Worm (Caenorhabditis elegans): ENCODE results near the gene srt-39.

The srt-39 gene

ce11 chrV:12462908-12463307, 21.8 kb upstream of the srt-39 start, which contains the start of gene egl-10:
Gene egl-10, minus strand, starts transcription at chrV:12463008.
- TF ChIP-seq mdt-29 (GFP tag; IDR thresholded peaks at IDR 0.05) = no peak
- TF ChIP-seq lin-39 (tag; optimal IDR thresholded peaks at IDR 0.05) = no peak
- TF ChIP-seq nhr-28 (tag; optimal IDR thresholded peaks at IDR 0.05) = no peak
- TF ChIP-seq dmd-9 (GFP tag; IDR thresholded peaks at IDR 0.05) = no peak
- no peak for TF ChIP-seq nhr-48 (tag; optimal IDR thresholded peaks at IDR 0.05)
- TF ChIP-seq jun-1 (tag; optimal IDR thresholded peaks at IDR 0.05) = no peak
- no peak for TF ChIP-seq ZK546.5 (tag; optimal IDR thresholded peaks at IDR 0.05)
- no peak for TF ChIP-seq mep-1 (tag; optimal IDR thresholded peaks at IDR 0.05)
- TF ChIP-seq nhr-102 (tag; optimal IDR thresholded peaks at IDR 0.05) = no peak
- TF ChIP-seq nhr-25 (tag; optimal IDR thresholded peaks at IDR 0.05; ENCODE audit: borderline replicate concordance, insufficient read depth) = no peak
- no peak for TF ChIP-seq lsy-2 (tag; optimal IDR thresholded peaks at IDR 0.05)
- TF ChIP-seq fkh-10 (GFP tag; optimal IDR thresholded peaks at IDR 0.05) = no peak
- TF ChIP-seq vab-7 (GFP tag; IDR thresholded peaks at IDR 0.05) = no peak
- TF ChIP-seq gei-8 (GFP tag; optimal IDR thresholded peaks at IDR 0.05) = no peak
- TF ChIP-seq hif-1 (tag; optimal IDR thresholded peaks at IDR 0.05) = no peak
- peak; percentile 50 for TF ChIP-seq mes-2 (tag; optimal IDR thresholded peaks at IDR 0.05; ENCODE audit: poor library complexity, severe bottlenecking)
- no peak for TF ChIP-seq lin-15B (tag; optimal IDR thresholded peaks at IDR 0.05)
- no peak for TF ChIP-seq lim-7 (GFP tag; IDR thresholded peaks at IDR 0.05)
- no peak for TF ChIP-seq nhr-41 (GFP tag; IDR thresholded peaks at IDR 0.05)
- TF ChIP-seq ZK337.2 (GFP tag; IDR thresholded peaks at IDR 0.05) = no peak
- TF ChIP-seq dve-1 (tag; optimal IDR thresholded peaks at IDR 0.05; ENCODE audit: insufficient read depth) = peak; percentile 19
- 0 out of 2 replicates have a peak, but pooled peaks have one; percentile 21 for TF ChIP-seq hmg-1.1 (GFP tag; IDR thresholded peaks at IDR 0.05)
- no peak for TF ChIP-seq zag-1 (tag; optimal IDR thresholded peaks at IDR 0.05)
- no peak for TF ChIP-seq Y75B8A.6 (GFP tag; IDR thresholded peaks at IDR 0.05)
- no peak for TF ChIP-seq ceh-82 (tag; optimal IDR thresholded peaks at IDR 0.05)
- no peak for TF ChIP-seq ceh-62 (tag; optimal IDR thresholded peaks at IDR 0.05)
- peak; percentile 11 for TF ChIP-seq hlh-30 (tag; optimal IDR thresholded peaks at IDR 0.05; ENCODE audit: insufficient read depth)
- peak; percentile 11 for TF ChIP-seq nhr-6 (tag; optimal IDR thresholded peaks at IDR 0.05)
- no peak for TF ChIP-seq ceh-28 (tag; optimal IDR thresholded peaks at IDR 0.05)
- no peak for TF ChIP-seq skn-1 (tag; optimal IDR thresholded peaks at IDR 0.05)
- TF ChIP-seq ama-1 (optimal IDR thresholded peaks at IDR 0.05) = no peak
- no peak; the same call in 1 of the 2 replicates for TF ChIP-seq set-16 (GFP tag; IDR thresholded peaks at IDR 0.05)
- no peak for TF ChIP-seq ztf-11 (tag; optimal IDR thresholded peaks at IDR 0.05)
- TF ChIP-seq pqm-1 (tag; optimal IDR thresholded peaks at IDR 0.05) = no peak

ce11 chrV:12465399-12465798, 19.3 kb upstream of the srt-39 start:
- no peak for TF ChIP-seq snpc-4 (tag; optimal IDR thresholded peaks at IDR 0.05)
- no peak for TF ChIP-seq fos-1 (tag; optimal IDR thresholded peaks at IDR 0.05)
- peak; percentile 14 for TF ChIP-seq zag-1 (tag; optimal IDR thresholded peaks at IDR 0.05)
- TF ChIP-seq nhr-77 (tag; optimal IDR thresholded peaks at IDR 0.05) = no peak
- TF ChIP-seq hlh-11 (tag; optimal IDR thresholded peaks at IDR 0.05) = peak; percentile 74
- TF ChIP-seq aha-1 (tag) = no peak
- TF ChIP-seq aly-2 (tag; optimal IDR thresholded peaks at IDR 0.05) = no peak
- TF ChIP-seq daf-16 (GFP tag; optimal IDR thresholded peaks at IDR 0.05) = peak in 1 of 2 experiments; percentile 83
- TF ChIP-seq daf-16 (tag; optimal IDR thresholded peaks at IDR 0.05) = no peak
- no peak for TF ChIP-seq nhr-76 (tag; optimal IDR thresholded peaks at IDR 0.05)
- TF ChIP-seq rbr-2 (tag; optimal IDR thresholded peaks at IDR 0.05) = peak; percentile 92
- peak; percentile 67 for TF ChIP-seq F37D6.2 (tag; optimal IDR thresholded peaks at IDR 0.05)
- TF ChIP-seq egl-43 (GFP tag; IDR thresholded peaks at IDR 0.05) = peak; percentile 71
- TF ChIP-seq set-16 (GFP tag; IDR thresholded peaks at IDR 0.05) = peak; percentile 95
- no peak for TF ChIP-seq lir-3 (tag; optimal IDR thresholded peaks at IDR 0.05)
- TF ChIP-seq ceh-44 (GFP tag; IDR thresholded peaks at IDR 0.05) = no peak
- no peak for TF ChIP-seq D1046.2 (GFP tag; IDR thresholded peaks at IDR 0.05)
- TF ChIP-seq lsy-2 (tag; optimal IDR thresholded peaks at IDR 0.05) = peak; percentile 34 to 67
- no peak for TF ChIP-seq ztf-7 (tag; optimal IDR thresholded peaks at IDR 0.05)
- TF ChIP-seq daf-19 (GFP tag; conservative IDR thresholded peaks at IDR 0.05) = no peak
- no peak for TF ChIP-seq daf-12 (tag; optimal IDR thresholded peaks at IDR 0.05)
- TF ChIP-seq dve-1 (tag; optimal IDR thresholded peaks at IDR 0.05; ENCODE audit: insufficient read depth) = peak; percentile 42
- TF ChIP-seq T20F7.1 (GFP tag; optimal IDR thresholded peaks at IDR 0.05) = peak; percentile 34
- TF ChIP-seq ces-1 (GFP tag; optimal IDR thresholded peaks at IDR 0.05) = peak; percentile 72

All from whole organism, L4 larva.